Fruit fly (Drosophila melanogaster) Kc167 (cell line): Measurements from ENCODE around the gene CG6650.

Experiments
- Myc ChIP-seq: fragments of >200 bp; optimal IDR thresholded peaks from 2 replicates; lab custom pipeline; 2017; ENCODE audit warnings: missing external identifiers
- Sin3A ChIP-seq: fragments of >200 bp; optimal IDR thresholded peaks from 2 replicates; lab custom pipeline; 2018; ENCODE audit warnings: missing external identifiers
- insv ChIP-seq: fragments of >200 bp; optimal IDR thresholded peaks from 3 replicates; lab custom pipeline; 2018; ENCODE audit warnings: missing external identifiers
- psq ChIP-seq: fragments of >200 bp; optimal IDR thresholded peaks from 2 replicates; lab custom pipeline; 2017; ENCODE audit warnings: missing external identifiers
- ttk ChIP-seq: sonication (Bioruptor generic); optimal IDR thresholded peaks from 2 replicates; lab custom pipeline; 2017; ENCODE audit warnings: missing external identifiers

DNA sequence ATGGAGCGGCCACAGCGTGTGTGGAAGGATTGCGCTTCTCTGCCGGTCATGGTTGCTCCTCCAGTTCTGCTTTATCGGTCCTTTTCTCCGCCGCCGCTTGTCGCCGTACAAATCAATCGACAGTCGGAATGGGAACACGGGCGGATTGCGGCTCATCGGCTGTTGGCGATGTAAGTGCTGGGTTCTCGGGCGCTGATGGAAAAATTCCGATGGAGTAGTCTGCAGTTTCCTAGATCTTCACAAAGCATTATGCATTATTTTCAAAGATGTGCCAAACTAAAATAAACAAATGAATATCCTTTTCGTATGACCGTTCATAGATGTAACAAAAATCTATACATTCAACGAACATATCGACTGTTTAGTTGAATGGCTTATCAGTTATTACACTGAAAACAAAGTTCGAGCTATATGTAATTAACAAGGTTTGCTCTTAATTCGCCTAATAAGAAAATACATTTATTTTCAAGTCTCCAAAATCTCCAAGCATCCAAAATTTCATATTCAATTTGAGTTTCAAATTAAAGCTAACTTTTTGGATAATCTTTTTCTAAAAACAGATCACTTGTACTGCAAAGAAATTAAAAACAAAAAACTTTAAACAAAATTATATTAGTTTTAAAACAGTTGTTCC lies 18.5 kb downstream of the CG6650 start, which contains the start of gene Neurl4:
- no peak for TF ChIP-seq Myc (lab: Kevin White, UChicago)
- TF ChIP-seq ttk, result no peak
- no peak for TF ChIP-seq insv
- no peak for TF ChIP-seq psq (lab: Kevin White, UChicago)
- no peak for TF ChIP-seq Sin3A
